Fruit fly (Drosophila melanogaster) whole organism, wandering third instar larva: Measurements from ENCODE around the gene Tlk.

Source experiments
- Abd-B ChIP-seq: fragments of >200 bp; optimal IDR thresholded peaks from 2 replicates; lab custom pipeline; 2017; ENCODE audit warnings: missing biosample characterization, missing genetic modification characterization
- CG32264 ChIP-seq: fragments of 200-800 bp; sonication (Bioruptor generic); optimal IDR thresholded peaks from 2 replicates; lab custom pipeline; 2016; ENCODE audit warnings: missing biosample characterization, missing genetic modification characterization
- CG9705 ChIP-seq: fragments of 200-800 bp; sonication (Bioruptor generic); optimal IDR thresholded peaks from 2 replicates; lab custom pipeline; 2018; ENCODE audit warnings: missing biosample characterization, mild to moderate bottlenecking, missing genetic modification characterization
- CrebA ChIP-seq: fragments of 200-800 bp; sonication (Bioruptor generic); optimal IDR thresholded peaks from 2 replicates; lab custom pipeline; 2016; ENCODE audit warnings: missing biosample characterization, mild to moderate bottlenecking, missing genetic modification characterization, borderline replicate concordance
- Dfd ChIP-seq: fragments of >200 bp; optimal IDR thresholded peaks from 2 replicates; lab custom pipeline; 2017; ENCODE audit warnings: missing biosample characterization, missing genetic modification characterization
- Dif ChIP-seq: fragments of 200-275, 200-300 bp; sonication (Bioruptor generic); optimal IDR thresholded peaks from 2 replicates; lab custom pipeline; 2018; ENCODE audit warnings: missing biosample characterization, missing genetic modification characterization; ENCODE audit not compliant: partially characterized antibody
- GATAd ChIP-seq: sonication (Bioruptor generic); optimal IDR thresholded peaks from 2 replicates; lab custom pipeline; 2016; ENCODE audit warnings: missing biosample characterization, missing genetic modification characterization
- HLH106 ChIP-seq: fragments of 200-800 bp; optimal IDR thresholded peaks from 3 replicates; lab custom pipeline; 2019; ENCODE audit warnings: missing biosample characterization, mild to moderate bottlenecking, missing genetic modification characterization, moderate library complexity
- Hnf4 ChIP-seq: fragments of 200-800 bp; sonication (Bioruptor generic); optimal IDR thresholded peaks from 2 replicates; lab custom pipeline; 2016; ENCODE audit warnings: missing biosample characterization, mild to moderate bottlenecking, missing genetic modification characterization
- Hr78 ChIP-seq: fragments of >200 bp; optimal IDR thresholded peaks from 2 replicates; lab custom pipeline; 2017; ENCODE audit warnings: missing biosample characterization, missing genetic modification characterization
- Hr83 ChIP-seq: fragments of 200-300 bp; sonication (Bioruptor generic); optimal IDR thresholded peaks from 2 replicates; lab custom pipeline; 2016; ENCODE audit warnings: missing biosample characterization, mild to moderate bottlenecking, missing genetic modification characterization, moderate library complexity; ENCODE audit not compliant: poor library complexity, severe bottlenecking
- Jra ChIP-seq: sonication (Bioruptor generic); optimal IDR thresholded peaks from 2 replicates; lab custom pipeline; 2016; ENCODE audit warnings: missing biosample characterization, missing genetic modification characterization
- Mio ChIP-seq: sonication (Bioruptor generic); optimal IDR thresholded peaks from 2 replicates; lab custom pipeline; 2016; ENCODE audit warnings: missing biosample characterization, missing genetic modification characterization
- Myc ChIP-seq: fragments of >200 bp; optimal IDR thresholded peaks from 2 replicates; lab custom pipeline; 2017
- N ChIP-seq: fragments of >200 bp; optimal IDR thresholded peaks from 2 replicates; lab custom pipeline; 2018; ENCODE audit warnings: missing biosample characterization, missing external identifiers, missing genetic modification characterization
- OdsH ChIP-seq: fragments of 200-800 bp; sonication (Bioruptor generic); optimal IDR thresholded peaks from 2 replicates; lab custom pipeline; 2016; ENCODE audit warnings: missing biosample characterization, mild to moderate bottlenecking, missing genetic modification characterization
- Rel ChIP-seq, 2 experiments: fragments of 200-800 bp; sonication (Bioruptor generic) in 1 of 2; optimal IDR thresholded peaks; 2 replicates in 1 of 2; 3 replicates in 1 of 2; lab custom pipeline; 2016 to 2019; ENCODE audit warnings: mild to moderate bottlenecking in 2 of 2, missing biosample characterization in 2 of 2, missing genetic modification characterization in 2 of 2, moderate library complexity in 1 of 2
- Sp1 ChIP-seq: fragments of 200-800 bp; sonication (Bioruptor generic); optimal IDR thresholded peaks from 3 replicates; lab custom pipeline; 2019; ENCODE audit warnings: missing biosample characterization, mild to moderate bottlenecking, missing genetic modification characterization, moderate library complexity
- Vsx2 ChIP-seq: fragments of 200-300, 225-300 bp; sonication (Bioruptor generic); optimal IDR thresholded peaks from 2 replicates; lab custom pipeline; 2018; ENCODE audit warnings: missing biosample characterization, missing genetic modification characterization; ENCODE audit not compliant: partially characterized antibody
- br ChIP-seq: fragments of 200-800 bp; sonication (Bioruptor generic); optimal IDR thresholded peaks from 2 replicates; lab custom pipeline; 2016; ENCODE audit warnings: missing biosample characterization, missing genetic modification characterization
- brk ChIP-seq: fragments of 200-800 bp; sonication (Bioruptor generic); optimal IDR thresholded peaks from 2 replicates; lab custom pipeline; 2016; ENCODE audit warnings: missing biosample characterization, mild to moderate bottlenecking, missing genetic modification characterization
- dl ChIP-seq, 2 experiments: fragments of 175-275, 200-275 bp in 1 of 2; fragments of 200-275 bp in 1 of 2; sonication (Bioruptor generic); optimal IDR thresholded peaks; lab custom pipeline; 2018; ENCODE audit warnings: mild to moderate bottlenecking in 2 of 2, missing biosample characterization in 2 of 2, missing genetic modification characterization in 2 of 2, moderate library complexity in 2 of 2; ENCODE audit not compliant: partially characterized antibody in 2 of 2, insufficient read depth in 1 of 2
- dmrt93B ChIP-seq: fragments of 200-800 bp; sonication (Bioruptor generic); optimal IDR thresholded peaks from 2 replicates; lab custom pipeline; 2018; ENCODE audit warnings: missing biosample characterization, mild to moderate bottlenecking, missing genetic modification characterization
- dsf ChIP-seq: sonication (Bioruptor generic); optimal IDR thresholded peaks from 2 replicates; lab custom pipeline; 2016; ENCODE audit warnings: missing biosample characterization, missing genetic modification characterization, borderline replicate concordance
- ey ChIP-seq: fragments of 200-800 bp; sonication (Bioruptor generic); optimal IDR thresholded peaks from 2 replicates; lab custom pipeline; 2016; ENCODE audit warnings: missing biosample characterization, missing genetic modification characterization
- foxo ChIP-seq, 2 experiments: fragments of 200-800 bp; sonication (Bioruptor generic); optimal IDR thresholded peaks; 2 replicates in 1 of 2; 3 replicates in 1 of 2; lab custom pipeline; 2016 to 2017; ENCODE audit warnings: missing biosample characterization in 2 of 2, missing genetic modification characterization in 2 of 2
- fru ChIP-seq: fragments of 200-800 bp; sonication (Bioruptor generic); optimal IDR thresholded peaks from 3 replicates; lab custom pipeline; 2016; ENCODE audit warnings: missing biosample characterization, mild to moderate bottlenecking, missing genetic modification characterization
- h ChIP-seq: fragments of 200-800 bp; sonication (Bioruptor generic); optimal IDR thresholded peaks from 3 replicates; lab custom pipeline; 2016; ENCODE audit warnings: missing biosample characterization, mild to moderate bottlenecking, missing genetic modification characterization
- jim ChIP-seq: fragments of 175-275, 200-325 bp; sonication (Bioruptor generic); optimal IDR thresholded peaks from 2 replicates; lab custom pipeline; 2016; ENCODE audit warnings: missing biosample characterization, mild to moderate bottlenecking, missing genetic modification characterization
- lola ChIP-seq: fragments of >200 bp; optimal IDR thresholded peaks from 2 replicates; lab custom pipeline; 2017; ENCODE audit warnings: missing biosample characterization, missing genetic modification characterization
- pan ChIP-seq: fragments of >200 bp; optimal IDR thresholded peaks from 2 replicates; lab custom pipeline; 2017
- psq ChIP-seq: fragments of 200-800 bp; sonication (Bioruptor generic); optimal IDR thresholded peaks from 3 replicates; lab custom pipeline; 2017; ENCODE audit warnings: missing biosample characterization, mild to moderate bottlenecking, missing genetic modification characterization, moderate library complexity
- rgr ChIP-seq: fragments of 200-800 bp; sonication (Bioruptor generic); optimal IDR thresholded peaks from 3 replicates; lab custom pipeline; 2016; ENCODE audit warnings: missing biosample characterization, mild to moderate bottlenecking, missing genetic modification characterization
- sage ChIP-seq: fragments of 200-800 bp; sonication (Bioruptor generic); optimal IDR thresholded peaks from 2 replicates; lab custom pipeline; 2016; ENCODE audit warnings: missing biosample characterization, mild to moderate bottlenecking, missing genetic modification characterization
- sv ChIP-seq: fragments of 200-800 bp; sonication (Bioruptor generic); optimal IDR thresholded peaks from 3 replicates; lab custom pipeline; 2016; ENCODE audit warnings: missing biosample characterization, missing genetic modification characterization
- tai ChIP-seq: sonication (Bioruptor generic); optimal IDR thresholded peaks from 2 replicates; lab custom pipeline; 2016; ENCODE audit warnings: missing biosample characterization, missing genetic modification characterization
- usp ChIP-seq: fragments of >200 bp; optimal IDR thresholded peaks from 2 replicates; lab custom pipeline; 2017; ENCODE audit warnings: missing biosample characterization, missing genetic modification characterization
- woc ChIP-seq: sonication (Bioruptor generic); optimal IDR thresholded peaks from 2 replicates; lab custom pipeline; 2016; ENCODE audit warnings: missing biosample characterization, mild to moderate bottlenecking, missing genetic modification characterization

Tlk gene

DNA sequence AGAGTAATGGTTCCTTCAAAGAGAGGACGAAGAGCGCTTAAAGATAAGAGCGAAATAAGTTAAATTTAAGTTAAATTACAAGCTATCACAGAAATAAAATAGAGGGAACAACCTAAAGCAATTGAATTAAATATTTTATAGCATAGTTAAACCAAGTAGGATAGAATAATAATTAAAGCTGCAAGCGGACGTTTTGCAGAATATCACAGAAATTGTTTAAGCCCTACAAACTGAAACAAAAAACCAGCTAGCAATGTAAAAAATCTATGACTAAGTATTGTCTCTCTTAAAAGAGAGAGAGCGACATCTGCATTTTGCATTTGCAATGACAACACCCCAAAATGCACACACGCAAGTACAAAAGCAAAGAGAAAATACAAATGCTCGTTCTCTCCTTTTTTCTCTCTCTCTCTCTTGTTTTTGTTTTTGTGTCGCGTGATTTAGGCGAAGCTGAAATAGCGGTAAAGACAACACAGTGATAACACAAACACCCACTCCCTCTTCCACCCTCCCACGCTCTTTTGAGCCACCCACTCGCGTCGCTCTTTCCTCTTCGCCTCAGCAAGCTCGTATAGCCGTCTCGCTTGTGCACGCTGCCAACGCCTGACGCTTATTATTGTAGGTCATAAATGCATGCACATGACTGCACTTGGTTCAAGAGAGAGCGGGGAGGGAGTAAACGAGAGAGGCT is 42.5 kb upstream of the Tlk start (continued):
- TF ChIP-seq HLH106 (no peak), pan (lab: Kevin White, UChicago) (no peak), usp (no peak), tai (no peak), N (peak; percentile 13), Myc (no peak)

- TF ChIP-seq brk: peak; percentile 7
- TF ChIP-seq h (GFP tag; lab: Kevin White, UChicago): peak; percentile 55
- TF ChIP-seq OdsH: peak; percentile 71
- TF ChIP-seq sv (GFP tag; lab: Kevin White, UChicago): peak; percentile 13
- peak; percentile 92 for TF ChIP-seq Sp1 (GFP tag; lab: Kevin White, UChicago)
- TF ChIP-seq HLH106: peak; percentile 91
- TF ChIP-seq Dif (GFP tag; lab: Kevin White, UChicago): peak; percentile 92
- TF ChIP-seq woc (GFP tag; lab: Kevin White, UChicago): peak; percentile 5
- TF ChIP-seq fru (GFP tag; lab: Kevin White, UChicago): peak; percentile 79
- TF ChIP-seq rgr (GFP tag; lab: Kevin White, UChicago): peak; percentile 72
- peak; percentile 87 to 90 for TF ChIP-seq dl (GFP tag; optimal IDR thresholded peaks at IDR 0.05; lab: Kevin White, UChicago; ENCODE audit: insufficient read depth in 1 of 2, partially characterized antibody in 2 of 2)
- peak in 1 of 2 experiments; percentile 82 for TF ChIP-seq foxo (GFP tag; optimal IDR thresholded peaks at IDR 0.05; lab: Kevin White, UChicago)
- TF ChIP-seq CG9705 (GFP tag; lab: Kevin White, UChicago): peak; percentile 30
- TF ChIP-seq Dfd (GFP tag; lab: Kevin White, UChicago): peak; percentile 10
- TF ChIP-seq N: no peak
- peak; percentile 29 for TF ChIP-seq Rel (GFP tag; optimal IDR thresholded peaks at IDR 0.05; lab: Kevin White, UChicago)
- peak; percentile 42 for TF ChIP-seq Rel (tag; optimal IDR thresholded peaks at IDR 0.05; lab: Kevin White, UChicago)
- TF ChIP-seq sage (GFP tag; lab: Kevin White, UChicago): no peak
- peak; percentile 34 for TF ChIP-seq br
- TF ChIP-seq Hr83 (GFP tag; lab: Kevin White, UChicago): no peak
- TF ChIP-seq Abd-B (GFP tag; lab: Kevin White, UChicago): no peak
- peak; percentile 55 for TF ChIP-seq ey (GFP tag; lab: Kevin White, UChicago)
- peak; percentile 95 for TF ChIP-seq dmrt93B (GFP tag; lab: Kevin White, UChicago)
- no peak for TF ChIP-seq Jra (GFP tag; lab: Kevin White, UChicago)
- TF ChIP-seq psq (GFP tag; lab: Kevin White, UChicago): peak; percentile 94
Measured at dm6 chrX:3677847-3678411, 41.9 kb upstream of the Tlk start.

- TF ChIP-seq dsf (GFP tag; lab: Kevin White, UChicago) (no peak), h (GFP tag; lab: Kevin White, UChicago) (peak; percentile 43), jim (GFP tag; lab: Kevin White, UChicago) (peak; percentile 40), Hr83 (GFP tag; lab: Kevin White, UChicago) (no peak), OdsH (peak; percentile 39), Myc (no peak), CG32264 (GFP tag; lab: Kevin White, UChicago) (peak; percentile 33), Hr78 (GFP tag; lab: Kevin White, UChicago) (no peak), br (no peak), Mio (GFP tag; lab: Kevin White, UChicago) (no peak), psq (GFP tag; lab: Kevin White, UChicago) (peak; percentile 86), pan (lab: Kevin White, UChicago) (no peak), Hnf4 (no peak), tai (no peak), Dif (GFP tag; lab: Kevin White, UChicago) (peak; percentile 69), Sp1 (GFP tag; lab: Kevin White, UChicago) (peak; percentile 61), brk (peak; percentile 23), Vsx2 (peak; percentile 72), Jra (GFP tag; lab: Kevin White, UChicago) (peak; percentile 0), dl (GFP tag; optimal IDR thresholded peaks at IDR 0.05; lab: Kevin White, UChicago; ENCODE audit: insufficient read depth in 1 of 2, partially characterized antibody in 2 of 2) (peak; percentile 48 to 77), ey (GFP tag; lab: Kevin White, UChicago) (no peak), Abd-B (GFP tag; lab: Kevin White, UChicago) (no peak), lola (GFP tag; lab: Kevin White, UChicago) (no peak), sage (GFP tag; lab: Kevin White, UChicago) (peak; percentile 9), woc (GFP tag; lab: Kevin White, UChicago) (peak; percentile 37), foxo (GFP tag; optimal IDR thresholded peaks at IDR 0.05; lab: Kevin White, UChicago) (peak in 1 of 2 experiments; percentile 37), Dfd (GFP tag; lab: Kevin White, UChicago) (no peak), GATAd (no peak), N (no peak), Rel (GFP tag; optimal IDR thresholded peaks at IDR 0.05; lab: Kevin White, UChicago) (peak; percentile 74), Rel (tag; optimal IDR thresholded peaks at IDR 0.05; lab: Kevin White, UChicago) (peak; percentile 44), rgr (GFP tag; lab: Kevin White, UChicago) (peak; percentile 27), sv (GFP tag; lab: Kevin White, UChicago) (no peak), dmrt93B (GFP tag; lab: Kevin White, UChicago) (peak; percentile 8), CrebA (GFP tag; lab: Kevin White, UChicago) (peak; percentile 89), CG9705 (GFP tag; lab: Kevin White, UChicago) (no peak)
Measured at dm6 chrX:3679921-3680702, 39.7 kb upstream of the Tlk start.
